Worm (Caenorhabditis elegans) whole organism, L4 larva: Measurements from ENCODE around the gene nhr-127.

Source experiments
- D1046.2 ChIP-seq: fragments of 200-800 bp; sonication (Bioruptor generic); IDR thresholded peaks from 2 replicates; pipeline ENCODE4 v1.3.6; 2022; ENCODE audit warnings: missing genetic modification characterization, missing compliant biosample characterization
- F10B5.3 ChIP-seq: sonication (generic microtip); optimal IDR thresholded peaks from 2 replicates; lab custom pipeline; 2016; ENCODE audit warnings: mild to moderate bottlenecking, missing genetic modification characterization, missing compliant biosample characterization
- F26F4.8 ChIP-seq: fragments of 200-800 bp; sonication (Bioruptor generic); conservative IDR thresholded peaks from 2 replicates; pipeline ENCODE4 v1.3.6; 2022; ENCODE audit warnings: missing genetic modification characterization, missing compliant biosample characterization
- Y5F2A.4 ChIP-seq: fragments of 200-800 bp; sonication (Bioruptor generic); optimal IDR thresholded peaks from 2 replicates; lab custom pipeline; 2018; ENCODE audit warnings: mild to moderate bottlenecking, missing genetic modification characterization, missing compliant biosample characterization
- ZK546.5 ChIP-seq, 2 experiments: sonication (generic microtip); optimal IDR thresholded peaks; 2 replicates each; lab custom pipeline; 2017; ENCODE audit warnings: missing biosample characterization in 2 of 2, missing genetic modification characterization in 2 of 2
- ceh-28 ChIP-seq: fragments of 150-350 bp; optimal IDR thresholded peaks from 2 replicates; lab custom pipeline; 2014; ENCODE audit warnings: missing biosample characterization, missing genetic modification reagents, missing genetic modification characterization
- ceh-62 ChIP-seq: sonication (generic microtip); optimal IDR thresholded peaks from 2 replicates; lab custom pipeline; 2017; ENCODE audit warnings: missing biosample characterization, missing genetic modification characterization
- daf-16 ChIP-seq, 3 experiments: sonication (generic microtip); optimal IDR thresholded peaks; 2 replicates each; lab custom pipeline; 2016 to 2017; ENCODE audit warnings: missing genetic modification characterization in 3 of 3, missing genetic modification reagents in 3 of 3, mild to moderate bottlenecking in 2 of 3, missing compliant biosample characterization in 2 of 3, missing biosample characterization in 1 of 3, moderate library complexity in 1 of 3
- dmd-6 ChIP-seq: fragments of 200-800 bp; sonication (Bioruptor generic); IDR thresholded peaks from 2 replicates; pipeline ENCODE4 v1.3.6; 2022; ENCODE audit warnings: missing genetic modification reagents, missing genetic modification characterization, missing compliant biosample characterization
- egl-43 ChIP-seq: fragments of 200-800 bp; sonication (Bioruptor generic); IDR thresholded peaks from 2 replicates; pipeline ENCODE4 v1.3.6; 2022; ENCODE audit warnings: missing genetic modification reagents, missing genetic modification characterization, missing compliant biosample characterization
- fos-1 ChIP-seq: fragments of 150-350 bp; optimal IDR thresholded peaks from 2 replicates; lab custom pipeline; 2014; ENCODE audit warnings: missing biosample characterization, missing genetic modification characterization
- gei-8 ChIP-seq: fragments of 200-800 bp; sonication (Bioruptor generic); optimal IDR thresholded peaks from 2 replicates; lab custom pipeline; 2018; ENCODE audit warnings: mild to moderate bottlenecking, missing genetic modification characterization, missing compliant biosample characterization
- lin-15B ChIP-seq: fragments of 150-350 bp; sonication (generic microtip); optimal IDR thresholded peaks from 3 replicates; lab custom pipeline; 2014; ENCODE audit warnings: missing biosample characterization, missing genetic modification characterization
- lin-39 ChIP-seq: fragments of 150-350 bp; optimal IDR thresholded peaks from 2 replicates; lab custom pipeline; 2014; ENCODE audit warnings: missing biosample characterization, missing genetic modification reagents, missing genetic modification characterization
- madf-5 ChIP-seq, 2 experiments: fragments of 200-800 bp; sonication (Bioruptor generic); IDR thresholded peaks; 2 replicates each; pipeline ENCODE4 v1.3.6; 2022; ENCODE audit warnings: missing compliant biosample characterization in 2 of 2, missing genetic modification characterization in 2 of 2
- madf-9 ChIP-seq: fragments of 200-800 bp; sonication (Bioruptor generic); conservative IDR thresholded peaks from 2 replicates; pipeline ENCODE4 v1.3.6; 2022; ENCODE audit warnings: missing genetic modification reagents, missing genetic modification characterization, missing compliant biosample characterization
- mes-2 ChIP-seq: sonication (generic microtip); optimal IDR thresholded peaks from 2 replicates; lab custom pipeline; 2016; ENCODE audit warnings: missing genotype, mild to moderate bottlenecking, missing genetic modification characterization, missing compliant biosample characterization; ENCODE audit not compliant: poor library complexity, severe bottlenecking
- mxl-3 ChIP-seq: fragments of 200-800 bp; sonication (Bioruptor generic); optimal IDR thresholded peaks from 2 replicates; lab custom pipeline; 2018; ENCODE audit warnings: mild to moderate bottlenecking, missing genetic modification characterization, missing compliant biosample characterization
- nhr-11 ChIP-seq: fragments of 150-350 bp; optimal IDR thresholded peaks from 2 replicates; lab custom pipeline; 2014; ENCODE audit warnings: missing biosample characterization, missing genetic modification characterization
- nhr-28 ChIP-seq: fragments of 150-350 bp; optimal IDR thresholded peaks from 2 replicates; lab custom pipeline; 2014; ENCODE audit warnings: missing biosample characterization, missing genetic modification characterization
- nhr-42 ChIP-seq: fragments of 200-800 bp; sonication (Bioruptor generic); IDR thresholded peaks from 2 replicates; pipeline ENCODE4 v1.3.6; 2022; ENCODE audit warnings: missing genetic modification characterization, missing compliant biosample characterization
- nhr-76 ChIP-seq: fragments of 150-350 bp; optimal IDR thresholded peaks from 2 replicates; lab custom pipeline; 2014; ENCODE audit warnings: missing biosample characterization, missing genetic modification characterization
- nhr-77 ChIP-seq: fragments of 150-350 bp; optimal IDR thresholded peaks from 2 replicates; lab custom pipeline; 2014; ENCODE audit warnings: missing biosample characterization, missing genetic modification characterization
- pqm-1 ChIP-seq: sonication (generic microtip); optimal IDR thresholded peaks from 2 replicates; lab custom pipeline; 2017; ENCODE audit warnings: missing biosample characterization, missing genetic modification characterization
- rbr-2 ChIP-seq: sonication (generic microtip); optimal IDR thresholded peaks from 2 replicates; lab custom pipeline; 2016; ENCODE audit warnings: missing genotype, missing genetic modification characterization, missing compliant biosample characterization
- snpc-1.2 ChIP-seq: fragments of 200-800 bp; sonication (Bioruptor generic); IDR thresholded peaks from 2 replicates; pipeline ENCODE4 v1.3.6; 2022; ENCODE audit warnings: missing genetic modification reagents, missing genetic modification characterization, missing compliant biosample characterization
- snpc-4 ChIP-seq: fragments of 150-350 bp; optimal IDR thresholded peaks from 2 replicates; lab custom pipeline; 2014; ENCODE audit warnings: missing biosample characterization, missing genetic modification characterization
- spr-1 ChIP-seq: sonication (generic microtip); optimal IDR thresholded peaks from 2 replicates; lab custom pipeline; 2016; ENCODE audit warnings: mild to moderate bottlenecking, missing genetic modification characterization, missing compliant biosample characterization
- spr-3 ChIP-seq: fragments of 200-800 bp; sonication (Bioruptor generic); optimal IDR thresholded peaks from 2 replicates; lab custom pipeline; 2018; ENCODE audit warnings: mild to moderate bottlenecking, missing genetic modification characterization, missing compliant biosample characterization
- unc-130 ChIP-seq: sonication (generic microtip); optimal IDR thresholded peaks from 2 replicates; lab custom pipeline; 2016; ENCODE audit warnings: missing genetic modification reagents, missing genetic modification characterization, missing compliant biosample characterization
- unc-39 ChIP-seq: sonication (generic microtip); optimal IDR thresholded peaks from 2 replicates; lab custom pipeline; 2017; ENCODE audit warnings: missing biosample characterization, missing genetic modification characterization
- unc-62 ChIP-seq, 3 experiments: fragments of 150-350 bp in 1 of 3; sonication (generic microtip); optimal IDR thresholded peaks in 2 of 3; peaks in 1 of 3; 1 replicate in 1 of 3; 2 replicates in 2 of 3; lab custom pipeline; 2014 to 2017; ENCODE audit warnings: missing biosample characterization in 3 of 3, missing genetic modification characterization in 3 of 3, missing genetic modification reagents in 3 of 3, missing genotype in 1 of 3
- vab-7 ChIP-seq: fragments of 200-800 bp; sonication (Bioruptor generic); IDR thresholded peaks from 2 replicates; pipeline ENCODE4 v1.3.6; 2022; ENCODE audit warnings: missing genetic modification reagents, missing genetic modification characterization, missing compliant biosample characterization
- zag-1 ChIP-seq: fragments of 150-350 bp; optimal IDR thresholded peaks from 2 replicates; lab custom pipeline; 2014; ENCODE audit warnings: missing biosample characterization, missing genetic modification characterization
- zfp-3 ChIP-seq: fragments of 200-800 bp; sonication (Bioruptor generic); conservative IDR thresholded peaks from 2 replicates; pipeline ENCODE4 v1.3.6; 2022; ENCODE audit warnings: missing genetic modification reagents, missing genetic modification characterization, missing compliant biosample characterization
- ztf-7 ChIP-seq: fragments of 150-350 bp; optimal IDR thresholded peaks from 2 replicates; lab custom pipeline; 2014; ENCODE audit warnings: missing biosample characterization, missing genetic modification characterization

nhr-127 gene

DNA sequence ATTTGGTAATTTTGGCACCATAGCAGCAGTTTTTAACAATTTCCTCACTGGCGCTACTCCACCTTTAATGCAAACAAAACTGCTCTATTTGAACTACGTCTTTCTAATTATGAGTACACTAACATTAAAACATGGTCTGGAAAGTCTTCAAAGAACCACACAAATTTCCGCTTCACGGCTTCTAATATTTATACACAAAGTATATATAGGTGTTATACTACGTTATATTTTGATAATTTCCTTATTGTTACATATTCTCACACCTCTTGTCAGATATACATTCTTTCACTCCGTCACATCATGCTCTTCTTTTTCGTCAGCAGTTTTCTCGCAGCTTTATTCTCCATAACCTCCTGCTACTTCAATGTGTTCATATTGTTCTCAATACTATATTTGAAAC is 40.5 kb downstream of the nhr-127 start, which contains the start of gene srbc-82:
Gene srbc-82, plus strand, starts transcription at position 301 of the 400 bp plus-strand sequence.
- TF ChIP-seq mxl-3 (GFP tag; lab: Kevin White, UChicago) = no peak
- TF ChIP-seq rbr-2 (tag; lab: Kevin White, UChicago) = no peak
- no peak for TF ChIP-seq mes-2 (tag; lab: Kevin White, UChicago)
- TF ChIP-seq snpc-4 (tag; lab: Kevin White, UChicago) = no peak
- no peak for TF ChIP-seq ztf-7 (tag; lab: Kevin White, UChicago)
- TF ChIP-seq nhr-42 (GFP tag; lab: Robert Waterston, UW) = no peak
- no peak for TF ChIP-seq F10B5.3 (tag; lab: Kevin White, UChicago)
- no peak for TF ChIP-seq nhr-77
- TF ChIP-seq lin-15B (tag; lab: Kevin White, UChicago) = no peak
- TF ChIP-seq fos-1 = no peak
- no peak for TF ChIP-seq ceh-28 (tag; lab: Kevin White, UChicago)
- TF ChIP-seq snpc-1.2 (GFP tag; lab: Robert Waterston, UW) = no peak
- no peak for TF ChIP-seq spr-1 (tag; lab: Kevin White, UChicago)
- TF ChIP-seq unc-39 (tag; lab: Kevin White, UChicago) = no peak
- no peak for TF ChIP-seq nhr-11
- no peak for TF ChIP-seq gei-8 (GFP tag; lab: Kevin White, UChicago)

DNA sequence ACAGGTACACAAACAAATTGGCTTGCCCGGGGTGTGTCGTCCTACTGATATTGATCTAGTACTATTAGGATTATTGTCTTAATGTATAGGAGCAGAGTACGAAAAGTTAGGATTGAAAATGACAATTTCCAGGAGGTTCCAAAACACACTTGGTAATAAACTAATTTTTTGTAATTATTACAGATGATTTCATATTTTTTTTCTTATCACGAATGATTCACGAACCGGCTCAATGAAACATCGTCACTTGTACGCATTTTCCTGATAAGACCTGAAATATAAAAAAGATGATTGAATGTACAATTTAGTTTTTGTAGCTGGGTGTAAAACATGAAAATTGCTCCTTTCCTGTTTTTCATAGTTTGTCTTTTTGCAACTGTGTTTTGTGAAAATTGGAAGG is 42.7 kb downstream of the nhr-127 start, which contains the start of the genes C31A11.13 and oac-6:
Gene C31A11.13, minus strand, starts transcription at position 113 of the 400 bp plus-strand sequence.
Gene oac-6, plus strand, starts transcription at position 279 of the 400 bp plus-strand sequence.
- TF ChIP-seq pqm-1 (tag; lab: Kevin White, UChicago) (peak; percentile 37), daf-16 (GFP tag; optimal IDR thresholded peaks at IDR 0.05; lab: Kevin White, UChicago) (no peak), daf-16 (tag; optimal IDR thresholded peaks at IDR 0.05; lab: Kevin White, UChicago) (peak; percentile 9), dmd-6 (no peak), nhr-28 (peak; percentile 27), unc-62 (GFP tag; optimal IDR thresholded peaks at IDR 0.05 in 1 of 2; lab: Kevin White, UChicago) (peak in 1 of 2 experiments; percentile 65), unc-62 (tag; optimal IDR thresholded peaks at IDR 0.05; lab: Kevin White, UChicago) (no peak)

DNA sequence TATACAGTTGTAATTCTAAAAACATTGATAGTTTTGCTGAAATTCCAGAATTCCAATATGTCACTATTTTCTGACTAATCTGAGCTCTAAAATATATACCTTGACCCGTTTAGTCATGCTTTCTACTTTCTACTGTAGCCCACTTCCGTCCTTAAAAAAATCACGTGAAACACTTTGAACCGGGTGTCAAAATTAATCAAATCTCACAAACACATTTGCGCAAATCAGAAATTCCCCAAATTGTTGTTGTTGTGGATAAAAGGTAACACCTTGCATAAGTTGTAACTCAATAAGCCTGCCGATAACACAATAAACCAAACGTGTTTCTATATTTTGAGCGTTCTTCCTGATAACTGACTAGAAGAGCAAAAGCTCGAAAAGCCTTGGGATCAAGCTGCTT is 47.5 kb downstream of the nhr-127 start, which contains the start of gene srxa-7:
Gene srxa-7, plus strand, starts transcription at position 301 of the 400 bp plus-strand sequence.
- TF ChIP-seq snpc-1.2 (GFP tag; lab: Robert Waterston, UW) (no peak), spr-3 (no peak), egl-43 (GFP tag; lab: Robert Waterston, UW) (no peak), zag-1 (tag; lab: Kevin White, UChicago) (no peak), ceh-62 (tag; lab: Kevin White, UChicago) (no peak), daf-16 (GFP tag; optimal IDR thresholded peaks at IDR 0.05; lab: Kevin White, UChicago) (no peak), daf-16 (tag; optimal IDR thresholded peaks at IDR 0.05; lab: Kevin White, UChicago) (no peak), nhr-28 (no peak), D1046.2 (GFP tag; lab: Robert Waterston, UW) (no peak), lin-39 (tag; lab: Kevin White, UChicago) (no peak), madf-5 (GFP tag; IDR thresholded peaks at IDR 0.05; lab: Robert Waterston, UW) (no peak), unc-130 (GFP tag; lab: Kevin White, UChicago) (no peak), unc-39 (tag; lab: Kevin White, UChicago) (no peak), F26F4.8 (GFP tag; lab: Robert Waterston, UW) (no peak), madf-9 (GFP tag; lab: Robert Waterston, UW) (no peak), dmd-6 (no peak), Y5F2A.4 (GFP tag; lab: Kevin White, UChicago) (no peak), nhr-76 (tag; lab: Kevin White, UChicago) (no peak), zfp-3 (GFP tag; lab: Robert Waterston, UW) (no peak), vab-7 (GFP tag; lab: Robert Waterston, UW) (no peak), ZK546.5 (tag; optimal IDR thresholded peaks at IDR 0.05; lab: Kevin White, UChicago) (no peak)
